Worm (Caenorhabditis elegans) whole organism, late embryonic: ENCODE data around the gene T23B7.2.

Source experiments
- K09A11.1 ChIP-seq: sonication (generic microtip); optimal IDR thresholded peaks from 2 replicates; lab custom pipeline; 2017; ENCODE audit warnings: antibody characterized with exemption, mild to moderate bottlenecking, missing genetic modification characterization, missing compliant biosample characterization; ENCODE audit not compliant: insufficient read depth
- ama-1 ChIP-seq: fragments of 150-350 bp; optimal IDR thresholded peaks from 2 replicates; lab custom pipeline; 2014
- ceh-14 ChIP-seq: sonication (generic microtip); optimal IDR thresholded peaks from 2 replicates; lab custom pipeline; 2016; ENCODE audit warnings: missing genotype, missing genetic modification characterization, missing compliant biosample characterization
- ceh-31 ChIP-seq: sonication (generic microtip); optimal IDR thresholded peaks from 2 replicates; lab custom pipeline; 2016; ENCODE audit warnings: missing genetic modification characterization, missing compliant biosample characterization
- fkh-10 ChIP-seq: fragments of 150-350 bp; optimal IDR thresholded peaks from 2 replicates; lab custom pipeline; 2014; ENCODE audit warnings: missing biosample characterization, missing genetic modification reagents, missing genetic modification characterization
- hlh-15 ChIP-seq: sonication (generic microtip); optimal IDR thresholded peaks from 2 replicates; lab custom pipeline; 2016; ENCODE audit warnings: missing genetic modification characterization, missing compliant biosample characterization
- lim-6 ChIP-seq: sonication (generic microtip); optimal IDR thresholded peaks from 2 replicates; lab custom pipeline; 2016; ENCODE audit warnings: missing genetic modification characterization, missing compliant biosample characterization
- madf-2 ChIP-seq: sonication (generic microtip); optimal IDR thresholded peaks from 2 replicates; lab custom pipeline; 2017; ENCODE audit warnings: missing genetic modification characterization, missing compliant biosample characterization

ce11 chrII:4834761-4835160 lies 7.3 kb downstream of the T23B7.2 start, which contains the start of the genes C33F10.11 and C33F10.1:
- TF ChIP-seq ceh-14 (tag; lab: Kevin White, UChicago) (no peak), ceh-31 (tag; lab: Kevin White, UChicago) (no peak), hlh-15 (tag; lab: Kevin White, UChicago) (no peak), madf-2 (no peak), lim-6 (tag; lab: Kevin White, UChicago) (no peak), K09A11.1 (tag; lab: Kevin White, UChicago) (no peak), fkh-10 (GFP tag; lab: Kevin White, UChicago) (no peak), ama-1 (lab: Kevin White, UChicago) (no peak)
